Fruit fly (Drosophila melanogaster): ENCODE results near the gene mrn.

Gene mrn

dm6 chr3L:15566484-15566955 is 13.8 kb downstream of the mrn start:
- peak; percentile 69 for TF ChIP-seq CG7045 (GFP tag; optimal IDR thresholded peaks at IDR 0.05)
- TF ChIP-seq cnc (optimal IDR thresholded peaks at IDR 0.05), result no peak
- TF ChIP-seq CG7101 (tag; optimal IDR thresholded peaks at IDR 0.05), result peak; percentile 75
- TF ChIP-seq kay (GFP tag; ENCODE audit: borderline replicate concordance), result peak; percentile 92
- peak; percentile 86 for TF ChIP-seq CG12768 (GFP tag; optimal IDR thresholded peaks at IDR 0.05)
- TF ChIP-seq tj (GFP tag; optimal IDR thresholded peaks at IDR 0.05), result peak; percentile 39
- peak; percentile 54 for TF ChIP-seq CG1620 (GFP tag; optimal IDR thresholded peaks at IDR 0.05)
- TF ChIP-seq toe (GFP tag; optimal IDR thresholded peaks at IDR 0.05), result no peak
- TF ChIP-seq cic (GFP tag; optimal IDR thresholded peaks at IDR 0.05), result peak; percentile 98
- TF ChIP-seq Clk (GFP tag; optimal IDR thresholded peaks at IDR 0.05), result no peak
- TF ChIP-seq ovo (GFP tag; optimal IDR thresholded peaks at IDR 0.05), result peak; percentile 68
- peak; percentile 37 for TF ChIP-seq pad (GFP tag; optimal IDR thresholded peaks at IDR 0.05)
- peak; percentile 59 for TF ChIP-seq Crg-1 (GFP tag; optimal IDR thresholded peaks at IDR 0.05)
- TF ChIP-seq CG5204 (GFP tag; optimal IDR thresholded peaks at IDR 0.05), result no peak
- TF ChIP-seq CG14711 (tag; optimal IDR thresholded peaks at IDR 0.05), result peak; percentile 51
- no peak for TF ChIP-seq Hr96 (GFP tag; optimal IDR thresholded peaks at IDR 0.05)
- no peak for TF ChIP-seq bab1 (GFP tag; optimal IDR thresholded peaks at IDR 0.05)
- TF ChIP-seq CG33017 (tag; optimal IDR thresholded peaks at IDR 0.05), result peak; percentile 87
- peak; percentile 74 for TF ChIP-seq CG11617 (GFP tag; optimal IDR thresholded peaks at IDR 0.05)
- TF ChIP-seq Mnt (GFP tag; optimal IDR thresholded peaks at IDR 0.05), result peak; percentile 74

- TF ChIP-seq Mnt (GFP tag; optimal IDR thresholded peaks at IDR 0.05) (peak; percentile 6), CG11617 (GFP tag; optimal IDR thresholded peaks at IDR 0.05) (no peak), bab1 (GFP tag; optimal IDR thresholded peaks at IDR 0.05) (peak; percentile 26), Crg-1 (GFP tag; optimal IDR thresholded peaks at IDR 0.05) (peak; percentile 48), toe (GFP tag; optimal IDR thresholded peaks at IDR 0.05) (peak; percentile 69), kay (GFP tag; ENCODE audit: borderline replicate concordance) (peak; percentile 13), CG1620 (GFP tag; optimal IDR thresholded peaks at IDR 0.05) (no peak), CG14711 (tag; optimal IDR thresholded peaks at IDR 0.05) (peak; percentile 9), Hr96 (GFP tag; optimal IDR thresholded peaks at IDR 0.05) (peak; percentile 53), pad (GFP tag; optimal IDR thresholded peaks at IDR 0.05) (peak; percentile 52)
These were observed 14.4 kb downstream of the mrn start, which contains the start of gene dop for dm6 chr3L:15565829-15566433. Gene dop, plus strand, starts transcription at chr3L:15566013.

DNA sequence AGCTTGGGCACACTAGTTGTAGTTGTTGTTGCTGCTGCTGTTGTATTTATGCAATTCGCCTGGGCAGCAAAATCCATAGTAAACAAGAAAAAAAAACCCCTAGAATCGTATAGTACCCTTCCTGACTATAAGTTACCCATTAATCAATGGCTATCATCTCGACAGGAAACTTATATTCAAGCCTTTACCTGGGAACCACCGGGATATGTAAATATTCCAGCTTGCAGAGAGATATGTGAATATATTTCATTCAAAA is 16.6 kb downstream of the mrn start:
- TF ChIP-seq tj (GFP tag; optimal IDR thresholded peaks at IDR 0.05) (peak; percentile 56), bab1 (GFP tag; optimal IDR thresholded peaks at IDR 0.05) (no peak)

DNA sequence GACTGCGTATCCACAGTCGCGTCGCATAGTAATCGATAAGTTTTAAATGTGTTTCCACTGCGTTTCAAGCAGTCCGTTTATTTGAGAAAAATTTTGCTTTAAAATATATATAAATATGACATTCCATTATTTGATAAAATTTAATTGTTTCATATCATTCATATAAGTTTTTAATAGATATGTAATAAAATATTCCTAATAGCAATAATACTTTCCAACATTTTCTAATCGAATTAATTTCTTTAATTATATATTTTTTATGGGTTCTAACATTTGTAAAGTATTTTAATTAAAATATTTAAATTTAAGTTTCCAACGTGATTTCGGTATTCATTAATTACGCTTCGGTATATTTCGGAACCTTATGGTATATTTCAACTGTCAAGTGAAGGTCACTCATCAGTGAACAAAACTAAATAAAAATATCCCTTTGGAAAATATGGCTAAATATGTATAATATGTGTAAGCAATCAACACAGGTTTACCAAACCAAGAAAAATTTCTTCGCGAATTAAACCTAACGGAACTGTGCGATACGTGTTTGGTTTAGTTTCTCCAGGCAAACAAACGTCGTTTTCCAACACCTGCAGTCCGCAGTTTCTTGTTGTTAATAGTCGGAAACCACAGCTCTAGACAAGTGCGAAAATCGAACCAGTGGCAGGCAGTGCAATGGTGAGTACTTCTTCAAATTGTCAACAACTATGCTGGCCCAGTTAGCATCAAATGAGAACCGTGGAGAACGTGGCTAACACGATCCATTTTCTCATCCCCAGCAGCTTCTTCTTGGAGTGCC is 17.1 kb downstream of the mrn start, which contains the start of the genes CG7739 and SCCRO:
TSS of gene CG7739 (minus strand) at position 8 of the 793 bp plus-strand sequence.
TSS of gene SCCRO (plus strand) at position 370 of the 793 bp plus-strand sequence.
- TF ChIP-seq CG7101 (tag; optimal IDR thresholded peaks at IDR 0.05), result peak; percentile 75
- TF ChIP-seq cic (GFP tag; optimal IDR thresholded peaks at IDR 0.05), result no peak
- TF ChIP-seq CG1620 (GFP tag; optimal IDR thresholded peaks at IDR 0.05), result peak; percentile 65
- TF ChIP-seq Hr96 (GFP tag; optimal IDR thresholded peaks at IDR 0.05), result no peak
- TF ChIP-seq CG7045 (GFP tag; optimal IDR thresholded peaks at IDR 0.05), result peak; percentile 39
- TF ChIP-seq toe (GFP tag; optimal IDR thresholded peaks at IDR 0.05), result no peak
- TF ChIP-seq CG14711 (tag; optimal IDR thresholded peaks at IDR 0.05), result peak; percentile 63
- TF ChIP-seq kay (GFP tag; ENCODE audit: borderline replicate concordance), result peak; percentile 94
- TF ChIP-seq CG12768 (GFP tag; optimal IDR thresholded peaks at IDR 0.05), result no peak
- peak; percentile 39 for TF ChIP-seq ovo (GFP tag; optimal IDR thresholded peaks at IDR 0.05)
- TF ChIP-seq CG5204 (GFP tag; optimal IDR thresholded peaks at IDR 0.05), result no peak
- no peak for TF ChIP-seq Clk (GFP tag; optimal IDR thresholded peaks at IDR 0.05)
- TF ChIP-seq Mnt (GFP tag; optimal IDR thresholded peaks at IDR 0.05), result peak; percentile 16
- peak; percentile 60 for TF ChIP-seq CG33017 (tag; optimal IDR thresholded peaks at IDR 0.05)
- peak; percentile 45 for TF ChIP-seq bab1 (GFP tag; optimal IDR thresholded peaks at IDR 0.05)
- peak; percentile 6 for TF ChIP-seq pad (GFP tag; optimal IDR thresholded peaks at IDR 0.05)
- peak; percentile 46 for TF ChIP-seq CG11617 (GFP tag; optimal IDR thresholded peaks at IDR 0.05)
- no peak for TF ChIP-seq tj (GFP tag; optimal IDR thresholded peaks at IDR 0.05)
- no peak for TF ChIP-seq cnc (optimal IDR thresholded peaks at IDR 0.05)
- peak; percentile 3 for TF ChIP-seq Crg-1 (GFP tag; optimal IDR thresholded peaks at IDR 0.05)

DNA sequence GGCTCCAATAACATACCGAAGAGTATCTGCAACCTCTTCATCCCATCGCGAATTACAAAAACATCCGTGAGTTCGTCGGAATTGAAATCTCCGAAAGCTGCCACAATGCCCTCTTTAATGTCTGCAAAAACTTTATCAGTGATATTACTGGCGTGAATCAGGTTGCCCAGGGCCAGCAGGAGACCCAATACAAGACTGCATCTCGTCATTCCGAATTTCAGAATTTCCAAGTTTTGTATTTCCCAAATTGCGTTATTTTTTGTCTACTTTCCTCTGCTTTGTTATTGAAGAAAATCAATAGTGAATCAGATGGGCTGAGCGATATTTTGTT is 17.6 kb downstream of the mrn start:
- no peak for TF ChIP-seq CG1620 (GFP tag; optimal IDR thresholded peaks at IDR 0.05)
- no peak for TF ChIP-seq Mnt (GFP tag; optimal IDR thresholded peaks at IDR 0.05)
- no peak for TF ChIP-seq CG11617 (GFP tag; optimal IDR thresholded peaks at IDR 0.05)
- no peak for TF ChIP-seq CG33017 (tag; optimal IDR thresholded peaks at IDR 0.05)
- TF ChIP-seq cic (GFP tag; optimal IDR thresholded peaks at IDR 0.05), result no peak
- no peak for TF ChIP-seq Hr96 (GFP tag; optimal IDR thresholded peaks at IDR 0.05)
- no peak for TF ChIP-seq tj (GFP tag; optimal IDR thresholded peaks at IDR 0.05)
- no peak for TF ChIP-seq CG14711 (tag; optimal IDR thresholded peaks at IDR 0.05)

DNA sequence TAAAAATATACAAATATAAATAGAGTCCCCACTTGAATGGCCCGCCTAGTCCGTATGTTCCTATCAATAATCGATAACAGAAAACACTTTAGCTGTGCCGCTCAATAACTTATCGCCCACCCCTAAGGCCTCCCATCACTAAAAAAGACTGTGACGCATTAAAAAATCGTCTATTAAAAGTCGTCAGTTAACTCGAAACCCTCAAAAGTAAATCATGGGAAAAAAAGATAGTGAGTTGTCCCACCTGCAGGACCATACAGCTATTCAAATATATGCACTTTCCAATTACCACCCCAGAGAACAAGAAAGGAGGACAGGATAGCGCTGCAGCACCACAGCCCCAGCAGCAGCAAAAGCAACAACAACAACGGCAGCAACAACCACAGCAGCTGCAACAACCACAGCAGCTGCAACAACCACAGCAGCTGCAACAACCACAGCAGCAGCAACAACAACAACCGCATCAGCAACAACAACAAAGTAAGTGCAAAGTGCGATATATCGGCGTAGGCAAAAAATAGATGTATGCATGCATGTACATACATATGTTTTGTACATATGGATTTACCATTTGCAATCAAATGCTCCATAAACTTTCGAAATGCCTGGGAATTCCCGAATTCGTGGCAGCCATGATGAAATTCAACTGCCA is 26.2 kb downstream of the mrn start, which contains the start of gene AGO2:
TSS of gene AGO2 (plus strand) at position 121 of the 652 bp plus-strand sequence.
- TF ChIP-seq cnc (optimal IDR thresholded peaks at IDR 0.05) (no peak), CG7101 (tag; optimal IDR thresholded peaks at IDR 0.05) (peak; percentile 45), kay (GFP tag; ENCODE audit: borderline replicate concordance) (peak; percentile 95), CG5204 (GFP tag; optimal IDR thresholded peaks at IDR 0.05) (no peak), tj (GFP tag; optimal IDR thresholded peaks at IDR 0.05) (peak; percentile 86), CG12768 (GFP tag; optimal IDR thresholded peaks at IDR 0.05) (peak; percentile 96), CG14711 (tag; optimal IDR thresholded peaks at IDR 0.05) (peak; percentile 65), Clk (GFP tag; optimal IDR thresholded peaks at IDR 0.05) (peak; percentile 54), cic (GFP tag; optimal IDR thresholded peaks at IDR 0.05) (peak; percentile 72), CG11617 (GFP tag; optimal IDR thresholded peaks at IDR 0.05) (peak; percentile 14), pad (GFP tag; optimal IDR thresholded peaks at IDR 0.05) (peak; percentile 94), bab1 (GFP tag; optimal IDR thresholded peaks at IDR 0.05) (peak; percentile 68), CG1620 (GFP tag; optimal IDR thresholded peaks at IDR 0.05) (no peak), Crg-1 (GFP tag; optimal IDR thresholded peaks at IDR 0.05) (no peak), ovo (GFP tag; optimal IDR thresholded peaks at IDR 0.05) (no peak), toe (GFP tag; optimal IDR thresholded peaks at IDR 0.05) (no peak), Mnt (GFP tag; optimal IDR thresholded peaks at IDR 0.05) (peak; percentile 59), Hr96 (GFP tag; optimal IDR thresholded peaks at IDR 0.05) (no peak), CG33017 (tag; optimal IDR thresholded peaks at IDR 0.05) (peak; percentile 59), CG7045 (GFP tag; optimal IDR thresholded peaks at IDR 0.05) (peak; percentile 27)

Measured in whole organism, adult.